Worm (Caenorhabditis elegans): ENCODE results near the gene lsd-1.
A peak's percentile ranks its signal among the peaks of the same experiment; 100 is the strongest.

Gene lsd-1

DNA sequence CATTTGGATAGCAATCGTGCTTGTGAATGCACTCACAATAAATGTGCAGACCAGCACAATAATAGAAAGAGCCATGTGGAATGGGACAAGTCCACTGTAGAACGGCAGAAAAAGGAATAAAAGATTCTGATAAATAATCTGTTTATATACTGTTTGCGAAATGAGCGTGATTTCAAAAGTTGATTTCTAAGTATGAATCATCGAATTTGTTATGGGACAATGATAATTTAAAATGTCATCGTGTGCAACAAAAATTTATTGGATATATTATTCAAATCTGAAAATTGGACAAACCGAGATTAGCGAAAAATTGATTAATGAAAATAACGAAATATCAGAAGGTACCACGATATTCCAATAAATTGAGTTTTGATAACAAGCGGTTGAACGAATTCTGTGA, 9.8 kb upstream of the lsd-1 start, which contains the start of gene F55G7.5:
Gene F55G7.5 (minus strand): TSS at position 101 of the 400 bp plus-strand sequence.
- TF ChIP-seq pqm-1 (tag; optimal IDR thresholded peaks at IDR 0.05), result no peak
- no peak for TF ChIP-seq nhr-11 (tag; optimal IDR thresholded peaks at IDR 0.05)

- no peak for TF ChIP-seq nhr-43 (tag; optimal IDR thresholded peaks at IDR 0.05; ENCODE audit: poor library complexity, severe bottlenecking)
- TF ChIP-seq elt-2 (tag; optimal IDR thresholded peaks at IDR 0.05), result no peak
- TF ChIP-seq jun-1 (tag; optimal IDR thresholded peaks at IDR 0.05), result no peak
- no peak for TF ChIP-seq elt-3 (tag; optimal IDR thresholded peaks at IDR 0.05)
- TF ChIP-seq lin-39 (tag; optimal IDR thresholded peaks at IDR 0.05), result no peak
- no peak for TF ChIP-seq eor-1 (tag; optimal IDR thresholded peaks at IDR 0.05)
- no peak for TF ChIP-seq pqm-1 (tag; optimal IDR thresholded peaks at IDR 0.05)
- no peak for TF ChIP-seq fos-1 (tag; optimal IDR thresholded peaks at IDR 0.05)
- TF ChIP-seq mml-1 (tag; optimal IDR thresholded peaks at IDR 0.05), result no peak
- no peak for TF ChIP-seq nhr-67 (tag; optimal IDR thresholded peaks at IDR 0.05)
Measured at ce11 chrX:11941951-11942350, 6.7 kb upstream of the lsd-1 start, which contains the start of gene F55G7.3. TSS of gene F55G7.3 (minus strand) at chrX:11942051.

- TF ChIP-seq nhr-77 (tag; optimal IDR thresholded peaks at IDR 0.05), result no peak
- no peak for TF ChIP-seq nfya-1 (tag; optimal IDR thresholded peaks at IDR 0.05; ENCODE audit: insufficient read depth)
- peak; percentile 34 for TF ChIP-seq nhr-43 (tag; optimal IDR thresholded peaks at IDR 0.05; ENCODE audit: poor library complexity, severe bottlenecking)
- no peak for TF ChIP-seq ceh-82 (tag; optimal IDR thresholded peaks at IDR 0.05)
- TF ChIP-seq ztf-4 (tag; optimal IDR thresholded peaks at IDR 0.05), result no peak
- peak; percentile 80 for TF ChIP-seq ceh-28 (tag; optimal IDR thresholded peaks at IDR 0.05)
- no peak for TF ChIP-seq daf-12 (tag; optimal IDR thresholded peaks at IDR 0.05)
- TF ChIP-seq fkh-10 (GFP tag; optimal IDR thresholded peaks at IDR 0.05), result no peak
- peak; percentile 42 for TF ChIP-seq lin-39 (tag; optimal IDR thresholded peaks at IDR 0.05)
- peak; percentile 16 for TF ChIP-seq pqm-1 (tag; optimal IDR thresholded peaks at IDR 0.05)
- TF ChIP-seq nhr-76 (tag; optimal IDR thresholded peaks at IDR 0.05), result no peak
- peak; percentile 68 for TF ChIP-seq pha-4 (tag; optimal IDR thresholded peaks at IDR 0.05)
- TF ChIP-seq ztf-11 (tag; optimal IDR thresholded peaks at IDR 0.05), result no peak
- peak; percentile 27 for TF ChIP-seq elt-2 (tag; optimal IDR thresholded peaks at IDR 0.05)
- no peak for TF ChIP-seq ceh-16 (tag; optimal IDR thresholded peaks at IDR 0.05)
- no peak for TF ChIP-seq ceh-9 (tag; optimal IDR thresholded peaks at IDR 0.05)
- TF ChIP-seq ZK546.5 (tag; optimal IDR thresholded peaks at IDR 0.05), result no peak
- TF ChIP-seq aly-2 (tag; optimal IDR thresholded peaks at IDR 0.05), result no peak
- no peak for TF ChIP-seq jun-1 (tag; optimal IDR thresholded peaks at IDR 0.05)
- no peak for TF ChIP-seq mml-1 (tag; optimal IDR thresholded peaks at IDR 0.05)
- peak; percentile 81 for TF ChIP-seq hmg-11 (tag; optimal IDR thresholded peaks at IDR 0.05)
- TF ChIP-seq lsy-12 (tag; optimal IDR thresholded peaks at IDR 0.05), result no peak
- no peak for TF ChIP-seq fkh-2 (tag; optimal IDR thresholded peaks at IDR 0.05)
- TF ChIP-seq eor-1 (tag; optimal IDR thresholded peaks at IDR 0.05), result no peak
- TF ChIP-seq skn-1 (tag; optimal IDR thresholded peaks at IDR 0.05), result peak; percentile 38
- TF ChIP-seq egl-5 (tag; optimal IDR thresholded peaks at IDR 0.05), result peak; percentile 53
- TF ChIP-seq R02D3.7 (tag; optimal IDR thresholded peaks at IDR 0.05), result no peak
- no peak for TF ChIP-seq nhr-12 (tag; optimal IDR thresholded peaks at IDR 0.05)
- TF ChIP-seq nhr-23 (tag; optimal IDR thresholded peaks at IDR 0.05), result peak; percentile 19
- no peak for TF ChIP-seq nhr-28 (tag; optimal IDR thresholded peaks at IDR 0.05)
- peak; percentile 27 for TF ChIP-seq snpc-4 (tag; optimal IDR thresholded peaks at IDR 0.05)
- peak; percentile 17 for TF ChIP-seq lin-15B (tag; optimal IDR thresholded peaks at IDR 0.05)
- TF ChIP-seq nhr-25 (tag; optimal IDR thresholded peaks at IDR 0.05), result peak; percentile 62
- TF ChIP-seq nhr-67 (tag; optimal IDR thresholded peaks at IDR 0.05), result no peak
- no peak for TF ChIP-seq nhr-237 (tag; optimal IDR thresholded peaks at IDR 0.05)
- TF ChIP-seq egl-27 (tag; optimal IDR thresholded peaks at IDR 0.05), result no peak
Measured at ce11 chrX:11946788-11947463, 1.7 kb upstream of the lsd-1 start, which contains the start of gene nfya-1. TSS of gene nfya-1 (minus strand) at chrX:11946838.
